Worm (Caenorhabditis elegans): ENCODE data around the gene ubc-1.
"Not testable (repeated sequence)": the region's sequence is repeated elsewhere in the genome, so short reads cannot be mapped to it uniquely, and the experiment has no call there.

ubc-1 gene

DNA sequence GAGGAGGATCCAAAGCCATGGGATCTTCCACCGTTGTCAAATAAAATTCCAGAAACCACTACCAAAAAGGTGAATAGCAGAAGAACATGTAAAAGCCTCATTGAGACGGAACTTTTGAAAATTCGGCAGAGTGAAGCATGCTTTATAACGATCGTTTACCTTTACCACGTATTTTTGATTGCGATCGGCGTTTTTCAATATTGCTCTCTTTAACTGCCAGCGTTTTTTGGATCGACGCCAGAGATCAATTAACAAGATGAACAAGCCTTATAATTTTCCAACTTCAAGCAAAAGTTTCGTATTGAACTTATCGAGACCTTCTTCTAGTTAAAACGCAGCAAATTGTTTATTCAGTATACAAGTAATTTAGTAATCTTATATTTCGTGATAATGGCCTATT is 36.2 kb downstream of the ubc-1 start, which contains the start of gene F49F1.10:
Gene F49F1.10, minus strand, starts transcription at position 101 of the 400 bp plus-strand sequence.
- TF ChIP-seq drap-1 (GFP tag; optimal IDR thresholded peaks at IDR 0.05): no peak
- TF ChIP-seq mls-2 (tag; optimal IDR thresholded peaks at IDR 0.05): no peak
- TF ChIP-seq ceh-39 (tag; optimal IDR thresholded peaks at IDR 0.05): no peak
- no peak for TF ChIP-seq ham-2 (GFP tag; optimal IDR thresholded peaks at IDR 0.05)
- no peak for TF ChIP-seq unc-120 (tag; optimal IDR thresholded peaks at IDR 0.05; ENCODE audit: poor library complexity, severe bottlenecking)
- TF ChIP-seq elt-3 (tag; optimal IDR thresholded peaks at IDR 0.05): no peak
- TF ChIP-seq M03D4.4 (tag; optimal IDR thresholded peaks at IDR 0.05): no peak

DNA sequence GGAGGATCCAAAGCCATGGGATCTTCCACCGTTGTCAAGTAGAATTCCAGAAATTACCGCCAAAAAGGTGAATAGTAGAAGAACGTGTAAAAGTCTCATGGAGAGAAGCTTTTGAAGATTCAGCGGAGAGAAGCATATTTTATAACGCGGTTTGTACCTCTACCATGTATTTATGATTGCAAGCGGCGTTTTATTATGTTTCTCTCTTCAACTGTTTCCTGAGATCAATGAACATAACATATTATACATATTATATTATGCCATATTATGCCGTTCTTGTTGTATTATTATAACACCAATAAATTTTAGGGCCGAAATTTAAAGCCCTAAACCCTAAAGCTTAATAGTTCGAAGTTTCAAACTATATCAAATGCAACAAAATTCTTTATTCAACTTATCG is 37.4 kb downstream of the ubc-1 start, which contains the start of gene F49F1.18:
Gene F49F1.18, minus strand, starts transcription at position 101 of the 400 bp plus-strand sequence.
- no peak for TF ChIP-seq nhr-76 (tag; optimal IDR thresholded peaks at IDR 0.05)
- TF ChIP-seq ztf-11 (tag; optimal IDR thresholded peaks at IDR 0.05): no peak
- TF ChIP-seq unc-62 (GFP tag; optimal IDR thresholded peaks at IDR 0.05): no peak
- TF ChIP-seq hlh-1 (tag; optimal IDR thresholded peaks at IDR 0.05): no peak
- TF ChIP-seq ceh-39 (tag; optimal IDR thresholded peaks at IDR 0.05): no peak
- no peak for TF ChIP-seq ceh-83 (GFP tag; optimal IDR thresholded peaks at IDR 0.05)
- TF ChIP-seq ceh-43 (GFP tag; optimal IDR thresholded peaks at IDR 0.05): no peak
- TF ChIP-seq mep-1 (tag; optimal IDR thresholded peaks at IDR 0.05): no peak
- TF ChIP-seq M03D4.4 (tag; optimal IDR thresholded peaks at IDR 0.05): no peak
- no peak for TF ChIP-seq nhr-28 (tag; optimal IDR thresholded peaks at IDR 0.05)
- TF ChIP-seq ces-1 (GFP tag; optimal IDR thresholded peaks at IDR 0.05): no peak
- TF ChIP-seq cnd-1 (tag; optimal IDR thresholded peaks at IDR 0.05): no peak
- TF ChIP-seq unc-39 (tag; optimal IDR thresholded peaks at IDR 0.05): no peak
- no peak for TF ChIP-seq sptf-1 (tag; optimal IDR thresholded peaks at IDR 0.05)

DNA sequence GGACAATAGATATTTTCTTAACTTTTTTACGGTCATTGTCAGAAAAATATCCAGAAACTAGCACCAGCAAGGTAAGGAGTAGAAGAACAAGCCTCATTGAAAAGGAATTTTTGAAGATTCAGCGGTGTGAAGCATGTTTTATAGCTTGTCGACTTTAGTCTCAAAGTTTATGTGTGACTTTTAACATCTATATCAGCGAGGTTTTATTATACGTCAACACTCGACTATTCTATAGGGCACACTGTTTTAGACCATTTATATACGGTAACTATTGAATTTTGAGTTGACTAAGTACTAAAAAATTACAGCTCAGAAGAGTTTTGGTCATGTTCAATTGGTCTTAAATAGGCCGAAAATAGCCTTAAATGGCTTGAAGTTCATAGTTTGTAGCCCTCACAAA is 38.5 kb downstream of the ubc-1 start, which contains the start of gene F49F1.11:
Gene F49F1.11, minus strand, starts transcription at position 101 of the 400 bp plus-strand sequence.
- TF ChIP-seq nhr-2 (tag; optimal IDR thresholded peaks at IDR 0.05) (no peak), nhr-28 (tag; optimal IDR thresholded peaks at IDR 0.05) (no peak), pha-4 (tag; optimal IDR thresholded peaks at IDR 0.05) (no peak), elt-3 (tag; optimal IDR thresholded peaks at IDR 0.05) (no peak), hlh-1 (tag; optimal IDR thresholded peaks at IDR 0.05) (no peak), ces-1 (GFP tag; optimal IDR thresholded peaks at IDR 0.05) (no peak), ceh-83 (GFP tag; optimal IDR thresholded peaks at IDR 0.05) (no peak), nhr-12 (tag; optimal IDR thresholded peaks at IDR 0.05) (no peak), nhr-237 (tag; optimal IDR thresholded peaks at IDR 0.05) (no peak), unc-120 (tag; optimal IDR thresholded peaks at IDR 0.05; ENCODE audit: poor library complexity, severe bottlenecking) (no peak), zip-8 (tag; optimal IDR thresholded peaks at IDR 0.05) (no peak), ztf-11 (tag; optimal IDR thresholded peaks at IDR 0.05) (no peak), flh-1 (GFP tag; optimal IDR thresholded peaks at IDR 0.05) (no peak), unc-39 (tag; optimal IDR thresholded peaks at IDR 0.05) (no peak), ceh-39 (tag; optimal IDR thresholded peaks at IDR 0.05) (no peak), sptf-1 (tag; optimal IDR thresholded peaks at IDR 0.05) (no peak), bed-3 (GFP tag; optimal IDR thresholded peaks at IDR 0.05) (no peak), mab-5 (tag; optimal IDR thresholded peaks at IDR 0.05) (no peak), nhr-76 (tag; optimal IDR thresholded peaks at IDR 0.05) (no peak)

DNA sequence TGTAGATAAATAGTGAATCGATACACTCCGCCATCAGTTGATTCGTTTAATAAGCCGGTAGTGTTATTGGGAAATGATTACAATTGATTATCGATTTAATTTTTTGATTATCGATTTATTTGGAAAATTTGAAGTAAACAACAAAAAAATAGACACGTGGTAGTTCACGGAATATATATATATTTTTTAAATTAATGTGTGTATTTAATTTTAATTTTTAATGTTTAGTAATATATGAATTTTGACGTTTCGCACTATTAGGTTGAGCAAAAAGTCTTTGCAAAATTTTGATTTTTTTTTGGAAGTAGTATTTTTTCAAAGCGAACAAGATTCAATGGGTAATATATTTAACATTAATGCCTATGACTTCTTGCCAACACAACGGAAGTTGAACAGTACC is 40.2 kb downstream of the ubc-1 start, which contains the start of gene F49F1.12:
Gene F49F1.12, minus strand, starts transcription at position 101 of the 400 bp plus-strand sequence.
- TF ChIP-seq ceh-83 (GFP tag; optimal IDR thresholded peaks at IDR 0.05); sem-2 (GFP tag; optimal IDR thresholded peaks at IDR 0.05); ceh-39 (tag; optimal IDR thresholded peaks at IDR 0.05): not testable (repeated sequence)

DNA sequence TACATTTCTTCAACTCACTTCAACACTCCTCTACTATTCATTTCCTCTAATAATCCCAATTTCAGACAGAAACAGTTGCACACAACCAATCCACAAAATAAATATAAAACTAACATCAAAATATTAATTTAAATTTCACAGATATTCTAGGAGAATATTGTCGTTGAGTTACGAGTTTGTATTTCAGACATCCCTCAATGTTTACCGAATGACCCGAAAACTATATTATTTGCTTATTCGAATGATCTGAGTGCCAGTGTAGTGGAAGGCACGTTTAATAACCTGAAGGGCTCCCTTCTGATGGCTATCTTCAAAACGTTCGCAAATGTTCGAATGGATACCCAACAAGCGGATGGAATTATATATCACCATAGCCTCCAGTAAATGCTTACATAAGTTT is 42.0 kb downstream of the ubc-1 start, which contains the start of gene R07C12.3:
Gene R07C12.3, plus strand, starts transcription at position 301 of the 400 bp plus-strand sequence.
- TF ChIP-seq unc-120 (tag; optimal IDR thresholded peaks at IDR 0.05; ENCODE audit: poor library complexity, severe bottlenecking) (no peak), ces-1 (GFP tag; optimal IDR thresholded peaks at IDR 0.05) (no peak), snpc-4 (tag; optimal IDR thresholded peaks at IDR 0.05) (no peak)

ce11 chrIV:4147891-4148290 is 45.1 kb downstream of the ubc-1 start:
- TF ChIP-seq nhr-12 (tag; optimal IDR thresholded peaks at IDR 0.05) (no peak), mls-2 (tag; optimal IDR thresholded peaks at IDR 0.05) (no peak), ztf-11 (tag; optimal IDR thresholded peaks at IDR 0.05) (no peak)
